Worm (Caenorhabditis elegans) whole organism, L4 larva: ENCODE data around the gene rfip-2.

Source experiments
- F10B5.3 ChIP-seq: sonication (generic microtip); optimal IDR thresholded peaks from 2 replicates; lab custom pipeline; 2016; ENCODE audit warnings: mild to moderate bottlenecking, missing genetic modification characterization, missing compliant biosample characterization
- F26F4.8 ChIP-seq: fragments of 200-800 bp; sonication (Bioruptor generic); conservative IDR thresholded peaks from 2 replicates; pipeline ENCODE4 v1.3.6; 2022; ENCODE audit warnings: missing genetic modification characterization, missing compliant biosample characterization
- F44E2.7 ChIP-seq: fragments of 200-800 bp; sonication (Bioruptor generic); IDR thresholded peaks from 2 replicates; pipeline ENCODE4 v2.1.2; 2022; ENCODE audit warnings: missing genetic modification characterization, missing compliant biosample characterization
- Y105C5A.15 ChIP-seq: fragments of 200-800 bp; sonication (Bioruptor generic); IDR thresholded peaks from 2 replicates; pipeline ENCODE4 v1.3.6; 2022; ENCODE audit warnings: missing genetic modification characterization, missing compliant biosample characterization
- Y75B8A.6 ChIP-seq: fragments of 200-800 bp; sonication (Bioruptor generic); IDR thresholded peaks from 2 replicates; pipeline ENCODE4 v1.3.6; 2022; ENCODE audit warnings: missing genetic modification reagents, missing genetic modification characterization, missing compliant biosample characterization
- ama-1 ChIP-seq: fragments of 150-350 bp; optimal IDR thresholded peaks from 2 replicates; lab custom pipeline; 2014; ENCODE audit warnings: inconsistent platforms, mixed read lengths
- attf-4 ChIP-seq: sonication (generic microtip); optimal IDR thresholded peaks from 3 replicates; lab custom pipeline; 2017; ENCODE audit warnings: missing biosample characterization, missing genetic modification characterization
- ceh-44 ChIP-seq: fragments of 200-800 bp; sonication (Bioruptor generic); IDR thresholded peaks from 2 replicates; pipeline ENCODE4 v1.3.6; 2022; ENCODE audit warnings: missing genetic modification reagents, missing genetic modification characterization, missing compliant biosample characterization
- ceh-82 ChIP-seq: sonication (generic microtip); optimal IDR thresholded peaks from 2 replicates; lab custom pipeline; 2017; ENCODE audit warnings: missing biosample characterization, missing genetic modification characterization
- daf-8 ChIP-seq: fragments of 200-800 bp; sonication (Bioruptor generic); IDR thresholded peaks from 2 replicates; pipeline ENCODE4 v1.3.6; 2022; ENCODE audit warnings: missing genetic modification characterization, missing compliant biosample characterization
- dmd-6 ChIP-seq: fragments of 200-800 bp; sonication (Bioruptor generic); IDR thresholded peaks from 2 replicates; pipeline ENCODE4 v1.3.6; 2022; ENCODE audit warnings: missing genetic modification reagents, missing genetic modification characterization, missing compliant biosample characterization
- dpl-1 ChIP-seq: fragments of 150-350 bp; optimal IDR thresholded peaks from 2 replicates; lab custom pipeline; 2014; ENCODE audit warnings: missing biosample characterization, missing genetic modification reagents, missing genetic modification characterization
- duxl-1 ChIP-seq: sonication (generic microtip); optimal IDR thresholded peaks from 2 replicates; lab custom pipeline; 2016; ENCODE audit warnings: mild to moderate bottlenecking, missing genetic modification characterization, moderate library complexity, missing compliant biosample characterization; ENCODE audit not compliant: poor library complexity
- hif-1 ChIP-seq, 2 experiments: sonication (generic microtip); optimal IDR thresholded peaks; 2 replicates each; lab custom pipeline; 2016 to 2017; ENCODE audit warnings: missing compliant biosample characterization in 2 of 2, missing genetic modification characterization in 2 of 2, missing genetic modification reagents in 2 of 2, missing genotype in 2 of 2, mild to moderate bottlenecking in 1 of 2
- lim-7 ChIP-seq: fragments of 200-800 bp; sonication (Bioruptor generic); IDR thresholded peaks from 2 replicates; pipeline ENCODE4 v1.3.6; 2022; ENCODE audit warnings: missing genetic modification characterization, missing compliant biosample characterization
- lin-1 ChIP-seq: fragments of 200-800 bp; sonication (Bioruptor generic); IDR thresholded peaks from 2 replicates; pipeline ENCODE4 v1.3.6; 2022; ENCODE audit warnings: missing genetic modification reagents, missing genetic modification characterization, missing compliant biosample characterization
- lin-38 ChIP-seq: fragments of 200-800 bp; sonication (Bioruptor generic); IDR thresholded peaks from 2 replicates; pipeline ENCODE4 v1.3.6; 2022; ENCODE audit warnings: missing genetic modification reagents, missing genetic modification characterization, missing compliant biosample characterization
- madf-5 ChIP-seq, 2 experiments: fragments of 200-800 bp; sonication (Bioruptor generic); IDR thresholded peaks; 2 replicates each; pipeline ENCODE4 v1.3.6; 2022; ENCODE audit warnings: missing compliant biosample characterization in 2 of 2, missing genetic modification characterization in 2 of 2
- nhr-102 ChIP-seq: sonication (generic microtip); optimal IDR thresholded peaks from 2 replicates; lab custom pipeline; 2016; ENCODE audit warnings: mild to moderate bottlenecking, missing genetic modification characterization, moderate library complexity, missing compliant biosample characterization
- nhr-111 ChIP-seq: fragments of 200-800 bp; sonication (Bioruptor generic); optimal IDR thresholded peaks from 2 replicates; lab custom pipeline; 2018; ENCODE audit warnings: mild to moderate bottlenecking, missing genetic modification characterization, missing compliant biosample characterization
- nhr-25 ChIP-seq: sonication (generic microtip); optimal IDR thresholded peaks from 2 replicates; lab custom pipeline; 2017; ENCODE audit warnings: missing genetic modification characterization, mild to moderate bottlenecking, missing compliant biosample characterization, antibody characterized with exemption, moderate library complexity, borderline replicate concordance; ENCODE audit not compliant: insufficient read depth
- nhr-28 ChIP-seq: fragments of 150-350 bp; optimal IDR thresholded peaks from 2 replicates; lab custom pipeline; 2014; ENCODE audit warnings: missing biosample characterization, missing genetic modification characterization
- nhr-41 ChIP-seq: fragments of 200-800 bp; sonication (Bioruptor generic); IDR thresholded peaks from 2 replicates; pipeline ENCODE4 v1.3.6; 2022; ENCODE audit warnings: missing genetic modification reagents, missing genetic modification characterization, missing compliant biosample characterization
- nhr-77 ChIP-seq: fragments of 150-350 bp; optimal IDR thresholded peaks from 2 replicates; lab custom pipeline; 2014; ENCODE audit warnings: missing biosample characterization, missing genetic modification characterization
- saeg-2 ChIP-seq: fragments of 200-800 bp; sonication (Bioruptor generic); IDR thresholded peaks from 2 replicates; pipeline ENCODE4 v1.3.6; 2022; ENCODE audit warnings: missing genetic modification reagents, missing genetic modification characterization, missing compliant biosample characterization
- sdz-12 ChIP-seq: fragments of 200-800 bp; sonication (Bioruptor generic); optimal IDR thresholded peaks from 2 replicates; lab custom pipeline; 2018; ENCODE audit warnings: mild to moderate bottlenecking, missing genetic modification characterization, missing compliant biosample characterization
- skn-1 ChIP-seq: fragments of 150-350 bp; optimal IDR thresholded peaks from 2 replicates; lab custom pipeline; 2014; ENCODE audit warnings: missing biosample characterization, missing genetic modification characterization
- snpc-4 ChIP-seq: fragments of 150-350 bp; optimal IDR thresholded peaks from 2 replicates; lab custom pipeline; 2014; ENCODE audit warnings: missing biosample characterization, missing genetic modification characterization
- spr-3 ChIP-seq: fragments of 200-800 bp; sonication (Bioruptor generic); optimal IDR thresholded peaks from 2 replicates; lab custom pipeline; 2018; ENCODE audit warnings: mild to moderate bottlenecking, missing genetic modification characterization, missing compliant biosample characterization
- tra-1 ChIP-seq: fragments of 200-800 bp; sonication (Bioruptor generic); IDR thresholded peaks from 2 replicates; pipeline ENCODE4 v1.3.6; 2022; ENCODE audit warnings: missing genetic modification reagents, missing genetic modification characterization, missing compliant biosample characterization
- unc-39 ChIP-seq: sonication (generic microtip); optimal IDR thresholded peaks from 2 replicates; lab custom pipeline; 2017; ENCODE audit warnings: missing biosample characterization, missing genetic modification characterization
- unc-62 ChIP-seq, 3 experiments: fragments of 150-350 bp in 1 of 3; sonication (generic microtip); optimal IDR thresholded peaks in 2 of 3; peaks in 1 of 3; 1 replicate in 1 of 3; 2 replicates in 2 of 3; lab custom pipeline; 2014 to 2017; ENCODE audit warnings: missing biosample characterization in 3 of 3, missing genetic modification characterization in 3 of 3, missing genetic modification reagents in 3 of 3, missing genotype in 1 of 3
- vab-7 ChIP-seq: fragments of 200-800 bp; sonication (Bioruptor generic); IDR thresholded peaks from 2 replicates; pipeline ENCODE4 v1.3.6; 2022; ENCODE audit warnings: missing genetic modification reagents, missing genetic modification characterization, missing compliant biosample characterization
- zag-1 ChIP-seq: fragments of 150-350 bp; optimal IDR thresholded peaks from 2 replicates; lab custom pipeline; 2014; ENCODE audit warnings: missing biosample characterization, missing genetic modification characterization
- zfp-2 ChIP-seq: sonication (generic microtip); optimal IDR thresholded peaks from 2 replicates; lab custom pipeline; 2016; ENCODE audit warnings: mild to moderate bottlenecking, missing genetic modification characterization, missing compliant biosample characterization

rfip-2 gene

DNA sequence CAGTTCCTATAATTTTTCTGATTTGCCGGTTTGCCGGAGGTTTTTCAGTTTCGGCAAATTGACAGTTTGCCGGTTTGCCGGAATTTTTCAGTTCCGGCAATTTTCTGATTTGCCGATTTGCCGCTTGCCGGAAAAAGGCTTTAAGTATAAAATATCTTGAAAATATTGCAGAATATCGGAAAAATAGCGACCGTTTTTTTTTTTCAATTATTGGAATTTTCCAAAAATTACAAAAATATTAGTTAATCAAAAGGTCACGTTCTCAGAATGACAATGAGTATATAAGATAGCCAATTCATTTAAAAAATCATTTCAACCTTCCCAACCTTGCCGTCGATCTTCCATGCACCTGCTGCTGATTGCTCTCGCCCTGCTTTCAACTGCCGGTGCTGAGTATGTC, 41.3 kb upstream of the rfip-2 start, which contains the start of gene T02H6.7 (continued):
- TF ChIP-seq skn-1 (tag; lab: Kevin White, UChicago) (no peak), Y75B8A.6 (GFP tag; lab: Robert Waterston, UW) (no peak), F26F4.8 (GFP tag; lab: Robert Waterston, UW) (no peak)

DNA sequence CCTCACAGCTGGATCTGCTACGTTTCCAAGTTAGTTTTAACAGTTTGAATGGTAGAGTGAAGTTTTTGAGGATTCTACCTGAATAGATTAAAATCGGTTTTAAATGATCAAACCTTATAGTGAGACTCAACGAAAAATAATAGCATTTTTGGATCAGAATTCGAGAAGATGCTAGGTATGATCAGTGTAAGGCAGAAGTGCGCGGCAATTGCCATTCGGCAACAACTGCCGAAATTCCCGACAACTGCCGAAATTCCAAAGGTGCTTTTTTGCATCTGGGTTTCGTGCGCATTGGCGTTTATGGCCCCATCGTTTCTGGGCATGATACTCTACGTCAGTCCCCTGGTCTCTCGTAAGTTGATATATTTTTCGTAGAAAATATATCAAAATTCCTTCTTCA, 40.1 kb upstream of the rfip-2 start, which contains the start of gene T02H6.6:
Gene T02H6.6 (plus strand): TSS at position 301 of the 400 bp plus-strand sequence.
- TF ChIP-seq duxl-1 (tag; lab: Kevin White, UChicago): no peak
- TF ChIP-seq attf-4 (tag; lab: Kevin White, UChicago): no peak
- no peak for TF ChIP-seq sdz-12 (GFP tag; lab: Kevin White, UChicago)
- TF ChIP-seq spr-3 (GFP tag; lab: Kevin White, UChicago): no peak
- TF ChIP-seq daf-8 (GFP tag; lab: Robert Waterston, UW): no peak
- TF ChIP-seq zfp-2: no peak
- TF ChIP-seq nhr-28: no peak
- no peak for TF ChIP-seq unc-62 (GFP tag; optimal IDR thresholded peaks at IDR 0.05 in 1 of 2; lab: Kevin White, UChicago)
- TF ChIP-seq unc-62 (tag; optimal IDR thresholded peaks at IDR 0.05; lab: Kevin White, UChicago): no peak
- no peak for TF ChIP-seq saeg-2 (GFP tag; lab: Robert Waterston, UW)
- TF ChIP-seq dmd-6 (GFP tag; lab: Robert Waterston, UW): no peak
- TF ChIP-seq hif-1 (tag; optimal IDR thresholded peaks at IDR 0.05; lab: Kevin White, UChicago): no peak
- TF ChIP-seq ama-1: no peak
- TF ChIP-seq nhr-77 (tag; lab: Kevin White, UChicago): no peak
- no peak for TF ChIP-seq unc-39
- TF ChIP-seq nhr-25 (tag; lab: Kevin White, UChicago): no peak
- no peak for TF ChIP-seq F10B5.3 (tag; lab: Kevin White, UChicago)

DNA sequence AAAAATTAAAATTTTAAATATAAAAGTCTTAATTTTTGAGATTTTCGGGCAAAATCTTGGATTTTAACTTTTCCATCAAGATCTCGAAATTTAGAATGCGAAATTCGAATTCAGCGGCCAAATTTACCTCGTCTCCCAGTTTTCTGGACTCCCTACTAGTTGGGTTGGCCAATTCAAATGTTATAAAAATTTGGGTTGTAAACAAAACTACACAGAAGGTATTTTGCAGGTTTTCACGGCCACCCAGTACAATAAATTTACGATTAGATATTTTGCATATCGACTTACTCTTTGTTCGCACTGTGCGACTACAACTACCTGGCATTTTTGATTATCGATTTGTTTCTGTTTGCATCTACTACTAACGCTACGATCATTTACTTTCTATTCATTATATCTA, 38.8 kb upstream of the rfip-2 start, which contains the start of gene T02H6.5:
Gene T02H6.5 (plus strand): TSS at position 301 of the 400 bp plus-strand sequence.
- no peak for TF ChIP-seq vab-7 (GFP tag; lab: Robert Waterston, UW)
- no peak for TF ChIP-seq skn-1 (tag; lab: Kevin White, UChicago)
- TF ChIP-seq ceh-44 (GFP tag; lab: Robert Waterston, UW): no peak
- no peak for TF ChIP-seq saeg-2 (GFP tag; lab: Robert Waterston, UW)
- TF ChIP-seq F44E2.7: no peak
- TF ChIP-seq nhr-111 (GFP tag; lab: Kevin White, UChicago): no peak
- no peak for TF ChIP-seq zag-1 (tag; lab: Kevin White, UChicago)
- no peak for TF ChIP-seq lin-38 (GFP tag; lab: Robert Waterston, UW)
- TF ChIP-seq ceh-82 (tag; lab: Kevin White, UChicago): no peak
- no peak for TF ChIP-seq Y105C5A.15
- no peak for TF ChIP-seq tra-1 (GFP tag; lab: Robert Waterston, UW)
- TF ChIP-seq snpc-4 (tag; lab: Kevin White, UChicago): no peak
- no peak for TF ChIP-seq duxl-1 (tag; lab: Kevin White, UChicago)

DNA sequence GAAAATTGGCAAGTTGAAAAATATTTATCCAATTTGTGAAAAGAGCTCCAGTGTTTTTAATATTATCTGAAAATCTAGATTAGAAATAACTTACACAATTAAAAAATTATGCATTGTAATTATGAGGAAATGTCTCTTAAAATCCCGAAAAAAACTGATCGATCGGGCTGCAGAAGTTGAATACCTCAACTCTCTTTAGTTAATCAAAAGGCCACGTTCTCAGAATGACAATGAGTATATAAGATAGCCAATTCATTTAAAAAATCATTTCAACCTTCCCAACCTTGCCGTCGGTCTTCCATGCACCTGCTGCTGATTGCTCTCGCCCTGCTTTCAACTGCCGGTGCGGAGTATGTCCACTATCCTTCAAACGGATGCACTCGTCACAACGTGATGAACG, 33.8 kb upstream of the rfip-2 start, which contains the start of gene T02H6.4:
Gene T02H6.4 (plus strand): TSS at position 301 of the 400 bp plus-strand sequence.
- TF ChIP-seq madf-5 (GFP tag; IDR thresholded peaks at IDR 0.05; lab: Robert Waterston, UW): 0 out of 4 replicates have a peak, but pooled peaks of 1 of the 2 experiments have one; percentile 9
- TF ChIP-seq lin-1 (GFP tag; lab: Robert Waterston, UW): no peak

DNA sequence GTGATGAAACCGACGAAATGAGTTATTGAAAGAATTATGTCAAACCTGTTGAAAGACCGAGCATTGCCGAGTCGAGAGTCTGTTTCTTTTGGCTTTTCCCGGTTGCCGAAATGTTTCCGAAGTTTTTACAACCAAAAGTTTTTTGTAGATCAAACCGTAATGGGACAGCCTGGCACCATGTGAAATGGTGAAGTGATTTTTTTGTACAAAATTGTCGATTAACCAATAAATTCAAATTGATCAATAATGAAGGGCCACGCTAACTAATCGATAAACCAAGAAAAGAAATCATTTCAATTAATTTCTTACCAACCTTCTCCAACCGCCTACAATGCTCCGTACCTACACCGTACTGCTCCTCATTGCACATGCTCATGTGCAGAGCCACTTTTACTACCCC, 32.0 kb upstream of the rfip-2 start, which contains the start of gene T02H6.3:
Gene T02H6.3 (plus strand): TSS at position 301 of the 400 bp plus-strand sequence.
- TF ChIP-seq lim-7 (GFP tag; lab: Robert Waterston, UW) (no peak), nhr-41 (no peak), nhr-77 (tag; lab: Kevin White, UChicago) (no peak), dpl-1 (GFP tag; lab: Kevin White, UChicago) (no peak), nhr-102 (tag; lab: Kevin White, UChicago) (no peak), ceh-82 (tag; lab: Kevin White, UChicago) (no peak)
